Fruit fly (Drosophila melanogaster): Measurements from ENCODE around the gene CG14671.

Gene CG14671

dm6 chr3R:5591398-5591853 lies 26.8 kb upstream of the CG14671 start, which contains the start of the genes noi and Vha26 (continued):
- TF ChIP-seq jumu (GFP tag; optimal IDR thresholded peaks at IDR 0.05) (peak; percentile 6), repo (GFP tag; optimal IDR thresholded peaks at IDR 0.05) (no peak), CG6654 (GFP tag; optimal IDR thresholded peaks at IDR 0.05) (no peak), CG8359 (GFP tag; optimal IDR thresholded peaks at IDR 0.05; ENCODE audit: borderline replicate concordance) (no peak), BtbVII (GFP tag; optimal IDR thresholded peaks at IDR 0.05) (no peak), HLH4C (GFP tag; IDR thresholded peaks at IDR 0.05; ENCODE audit: partially characterized antibody) (peak; percentile 69), HLH54F (GFP tag; optimal IDR thresholded peaks at IDR 0.05) (peak; percentile 50), Ptx1 (GFP tag; IDR thresholded peaks at IDR 0.05) (no peak), Pdp1 (GFP tag; optimal IDR thresholded peaks at IDR 0.05) (peak; percentile 4 to 43), lilli (GFP tag; optimal IDR thresholded peaks at IDR 0.05) (peak; percentile 54), CG17802 (tag; optimal IDR thresholded peaks at IDR 0.05) (peak; percentile 94), Lim3 (GFP tag; IDR thresholded peaks at IDR 0.05) (no peak), fu2 (GFP tag; optimal IDR thresholded peaks at IDR 0.05) (no peak), NfI (GFP tag; optimal IDR thresholded peaks at IDR 0.05) (peak; percentile 44)

dm6 chr3R:5588573-5588972 lies 24.0 kb upstream of the CG14671 start, which contains the start of gene PolZ2:
Gene PolZ2 (plus strand): TSS chr3R:5588873.
- peak; percentile 36; the same call in 1 of the 2 replicates for TF ChIP-seq Scr (GFP tag; IDR thresholded peaks at IDR 0.05; ENCODE audit: partially characterized antibody)
- peak; percentile 24 for TF ChIP-seq CG14710 (tag; optimal IDR thresholded peaks at IDR 0.05)
- no peak for TF ChIP-seq CG13123 (GFP tag; optimal IDR thresholded peaks at IDR 0.05)
- peak; percentile 28 for TF ChIP-seq wek (GFP tag; optimal IDR thresholded peaks at IDR 0.05)
- TF ChIP-seq CG7357 (GFP tag; IDR thresholded peaks at IDR 0.05), result no peak
- TF ChIP-seq CG17802 (tag; optimal IDR thresholded peaks at IDR 0.05), result peak; percentile 40
- no peak for TF ChIP-seq nom (GFP tag; optimal IDR thresholded peaks at IDR 0.05)
- TF ChIP-seq CG30020 (tag; optimal IDR thresholded peaks at IDR 0.05), result peak; percentile 25
- TF ChIP-seq Dp (GFP tag; optimal IDR thresholded peaks at IDR 0.05), result peak; percentile 10
- TF ChIP-seq CG10274 (GFP tag; optimal IDR thresholded peaks at IDR 0.05), result no peak

- TF ChIP-seq h (optimal IDR thresholded peaks at IDR 0.05) (no peak), CG3065 (GFP tag; optimal IDR thresholded peaks at IDR 0.05) (no peak), Usf (GFP tag; optimal IDR thresholded peaks at IDR 0.05) (no peak), CG13775 (GFP tag; optimal IDR thresholded peaks at IDR 0.05) (no peak), CG2199 (GFP tag; IDR thresholded peaks at IDR 0.05) (no peak), CG4730 (GFP tag; IDR thresholded peaks at IDR 0.05) (no peak), dm (GFP tag; optimal IDR thresholded peaks at IDR 0.05) (peak; percentile 51), chn (GFP tag; optimal IDR thresholded peaks at IDR 0.05) (no peak), Neu2 (GFP tag; optimal IDR thresholded peaks at IDR 0.05; ENCODE audit: borderline replicate concordance) (no peak), vfl (GFP tag; optimal IDR thresholded peaks at IDR 0.05) (peak; percentile 38), Trl (optimal IDR thresholded peaks at IDR 0.05) (no peak), Trl (GFP tag; optimal IDR thresholded peaks at IDR 0.05) (peak; percentile 48), ham (GFP tag; IDR thresholded peaks at IDR 0.05) (no peak), CG13624 (GFP tag; optimal IDR thresholded peaks at IDR 0.05) (peak; percentile 40), YL-1 (GFP tag; optimal IDR thresholded peaks at IDR 0.05) (peak; percentile 86), CG14860 (GFP tag; IDR thresholded peaks at IDR 0.05; ENCODE audit: partially characterized antibody) (peak; percentile 85), PHDP (tag; optimal IDR thresholded peaks at IDR 0.05) (no peak), CG6765 (GFP tag; optimal IDR thresholded peaks at IDR 0.05) (no peak), ap (GFP tag; IDR thresholded peaks at IDR 0.05) (no peak), Sry-β (GFP tag; optimal IDR thresholded peaks at IDR 0.05) (no peak), CoRest (tag; optimal IDR thresholded peaks at IDR 0.05) (no peak), CG9215 (GFP tag; IDR thresholded peaks at IDR 0.05) (no peak), CG32767 (GFP tag; IDR thresholded peaks at IDR 0.05) (peak; percentile 57; the same call in 1 of the 2 replicates), stwl (tag; optimal IDR thresholded peaks at IDR 0.05) (no peak), Deaf1 (tag; optimal IDR thresholded peaks at IDR 0.05) (no peak)
Measured at dm6 chr3R:5587863-5588519, 23.4 kb upstream of the CG14671 start, which contains the start of gene CG2926. Gene CG2926 (minus strand): TSS chr3R:5588380.
